Worm (Caenorhabditis elegans) whole organism, L3 larva: ENCODE measurements around the gene zzz-1.

Experiments used
- ZK546.5 ChIP-seq: sonication (generic microtip); optimal IDR thresholded peaks from 2 replicates; lab custom pipeline; 2017; ENCODE audit warnings: missing biosample characterization, missing genetic modification characterization
- nhr-237 ChIP-seq: fragments of 150-350 bp; optimal IDR thresholded peaks from 2 replicates; lab custom pipeline; 2014; ENCODE audit warnings: missing biosample characterization, missing genetic modification characterization
- nhr-77 ChIP-seq: fragments of 150-350 bp; optimal IDR thresholded peaks from 2 replicates; lab custom pipeline; 2014; ENCODE audit warnings: missing biosample characterization, missing genetic modification characterization
- pha-4 ChIP-seq: fragments of 150-350 bp; optimal IDR thresholded peaks from 2 replicates; lab custom pipeline; 2014; ENCODE audit warnings: missing biosample characterization, missing genetic modification reagents, missing genetic modification characterization

ce11 chrV:10909071-10909470 lies at the start of gene zzz-1:
- TF ChIP-seq ZK546.5 (tag; lab: Kevin White, UChicago), result no peak
- TF ChIP-seq pha-4, result no peak
- no peak for TF ChIP-seq nhr-77 (tag; lab: Kevin White, UChicago)
- TF ChIP-seq nhr-237 (tag; lab: Kevin White, UChicago), result no peak
